Worm (Caenorhabditis elegans): ENCODE data around the gene acd-3.

ce11 chrX:14838339-14838738 lies 10.7 kb upstream of the acd-3 start:
- no peak for TF ChIP-seq dao-5 (tag; optimal IDR thresholded peaks at IDR 0.05)
- TF ChIP-seq him-1 (tag; optimal IDR thresholded peaks at IDR 0.05) = no peak
- TF ChIP-seq W03F9.2 (tag; optimal IDR thresholded peaks at IDR 0.05) = no peak
